Worm (Caenorhabditis elegans) whole organism, early embryonic: Measurements from ENCODE around the gene C44B9.2.

Experiments used
- B0310.2 ChIP-seq: sonication (generic microtip); optimal IDR thresholded peaks from 2 replicates; lab custom pipeline; 2016; ENCODE audit warnings: mild to moderate bottlenecking, missing genetic modification characterization, missing compliant biosample characterization
- aly-1 ChIP-seq: sonication (generic microtip); optimal IDR thresholded peaks from 2 replicates; lab custom pipeline; 2016; ENCODE audit warnings: missing genetic modification characterization, missing compliant biosample characterization
- ama-1 ChIP-seq: fragments of 150-350 bp; optimal IDR thresholded peaks from 2 replicates; lab custom pipeline; 2014
- ceh-13 ChIP-seq: fragments of 200-800 bp; sonication (Bioruptor generic); optimal IDR thresholded peaks from 2 replicates; lab custom pipeline; 2018; ENCODE audit warnings: mild to moderate bottlenecking, missing genetic modification characterization, missing compliant biosample characterization
- ceh-36 ChIP-seq: sonication (generic microtip); optimal IDR thresholded peaks from 2 replicates; lab custom pipeline; 2016; ENCODE audit warnings: missing genetic modification characterization, inconsistent platforms, missing compliant biosample characterization
- ets-7 ChIP-seq: sonication (generic microtip); optimal IDR thresholded peaks from 2 replicates; lab custom pipeline; 2016; ENCODE audit warnings: missing genotype, missing genetic modification characterization, missing compliant biosample characterization
- flt-1 ChIP-seq: fragments of 200-800 bp; sonication (Bioruptor generic); IDR thresholded peaks from 2 replicates; pipeline ENCODE4 v1.3.6; 2022; ENCODE audit warnings: missing genetic modification characterization, missing compliant biosample characterization
- hmbx-1 ChIP-seq: sonication (generic microtip); optimal IDR thresholded peaks from 2 replicates; lab custom pipeline; 2016; ENCODE audit warnings: mild to moderate bottlenecking, missing genetic modification characterization, missing compliant biosample characterization
- scrt-1 ChIP-seq: fragments of 200-800 bp; sonication (Bioruptor generic); IDR thresholded peaks from 2 replicates; pipeline ENCODE4 v1.3.6; 2022; ENCODE audit warnings: missing genetic modification characterization, missing compliant biosample characterization
- sea-1 ChIP-seq: fragments of 200-800 bp; sonication (Bioruptor generic); conservative IDR thresholded peaks from 2 replicates; pipeline ENCODE4 v1.3.6; 2022; ENCODE audit warnings: missing genetic modification characterization, missing compliant biosample characterization
- tbx-11 ChIP-seq: fragments of 200-800 bp; sonication (Bioruptor generic); IDR thresholded peaks from 2 replicates; pipeline ENCODE4 v1.3.6; 2022; ENCODE audit warnings: missing genetic modification characterization, missing compliant biosample characterization
- tbx-37 ChIP-seq: fragments of 200-800 bp; sonication (Bioruptor generic); conservative IDR thresholded peaks from 2 replicates; pipeline ENCODE4 v1.3.6; 2022; ENCODE audit warnings: missing genetic modification reagents, missing genetic modification characterization, missing compliant biosample characterization
- tra-4 ChIP-seq: sonication (generic microtip); optimal IDR thresholded peaks from 2 replicates; lab custom pipeline; 2017; ENCODE audit warnings: missing genetic modification characterization, missing compliant biosample characterization

- no peak for TF ChIP-seq ceh-36 (tag; lab: Kevin White, UChicago)
- TF ChIP-seq flt-1 (GFP tag; lab: Robert Waterston, UW): no peak
- TF ChIP-seq ets-7 (tag; lab: Kevin White, UChicago): no peak
- TF ChIP-seq B0310.2: no peak
- no peak for TF ChIP-seq ama-1 (lab: Kevin White, UChicago)
- TF ChIP-seq hmbx-1 (tag; lab: Kevin White, UChicago): no peak
- no peak for TF ChIP-seq tra-4 (tag; lab: Kevin White, UChicago)
- no peak for TF ChIP-seq sea-1 (GFP tag; lab: Robert Waterston, UW)
- no peak for TF ChIP-seq scrt-1 (GFP tag; lab: Robert Waterston, UW)
- TF ChIP-seq aly-1: no peak
- no peak for TF ChIP-seq ceh-13 (GFP tag; lab: Kevin White, UChicago)
- TF ChIP-seq tbx-11 (GFP tag; lab: Robert Waterston, UW): no peak
- no peak for TF ChIP-seq tbx-37 (GFP tag; lab: Robert Waterston, UW)
These were observed 13.6 kb downstream of the C44B9.2 start for ce11 chrIII:10888824-10889223.
